Fruit fly (Drosophila melanogaster): ENCODE measurements around the gene CG5111.

DNA sequence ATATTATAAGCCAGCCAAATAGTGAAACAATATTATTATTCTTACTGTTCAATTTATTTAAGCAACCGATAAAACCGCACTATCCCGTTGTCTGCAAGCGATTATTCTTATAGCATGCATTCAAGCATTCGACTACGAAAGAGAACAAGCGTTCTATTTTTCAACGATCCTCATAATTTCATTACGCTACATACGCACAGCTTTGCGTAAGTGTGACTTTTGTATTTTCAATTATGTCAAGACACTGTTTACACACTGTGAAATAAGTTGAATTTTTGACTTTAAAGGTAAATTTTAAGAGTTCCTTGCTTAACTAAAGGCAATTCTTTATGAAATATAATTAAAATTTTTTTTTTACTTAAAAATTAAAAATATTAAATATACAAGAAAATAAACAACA, 11.0 kb upstream of the CG5111 start, which contains the start of gene CG33494:
- TF ChIP-seq CG1647 (GFP tag; optimal IDR thresholded peaks at IDR 0.05) (no peak), CG17802 (tag; optimal IDR thresholded peaks at IDR 0.05) (peak; percentile 68), CG9876 (GFP tag; optimal IDR thresholded peaks at IDR 0.05) (no peak), CG3995 (GFP tag; optimal IDR thresholded peaks at IDR 0.05) (no peak), pita (GFP tag; optimal IDR thresholded peaks at IDR 0.05) (no peak), CG10654 (GFP tag; optimal IDR thresholded peaks at IDR 0.05) (no peak), CG10543 (GFP tag; optimal IDR thresholded peaks at IDR 0.05) (no peak), Awh (GFP tag; IDR thresholded peaks at IDR 0.05) (no peak), CG14014 (GFP tag; IDR thresholded peaks at IDR 0.05) (no peak), stc (GFP tag; IDR thresholded peaks at IDR 0.05) (no peak)

Measured in whole organism, embryonic.